Worm (Caenorhabditis elegans) whole organism, L2 larva: Measurements from ENCODE around the gene C36E8.6.

Experiments
- blmp-1 ChIP-seq: sonication (generic microtip); optimal IDR thresholded peaks from 2 replicates; lab custom pipeline; 2017; ENCODE audit warnings: missing genetic modification characterization, mild to moderate bottlenecking, missing compliant biosample characterization, antibody characterized with exemption, moderate library complexity; ENCODE audit not compliant: insufficient read depth
- egl-27 ChIP-seq: sonication (generic microtip); optimal IDR thresholded peaks from 3 replicates; lab custom pipeline; 2017; ENCODE audit warnings: missing biosample characterization, missing genetic modification reagents, missing genetic modification characterization
- snpc-4 ChIP-seq: fragments of 150-350 bp; optimal IDR thresholded peaks from 2 replicates; lab custom pipeline; 2014; ENCODE audit warnings: missing biosample characterization, missing genetic modification characterization
- zag-1 ChIP-seq: fragments of 150-350 bp; optimal IDR thresholded peaks from 2 replicates; lab custom pipeline; 2014; ENCODE audit warnings: missing biosample characterization, missing genetic modification characterization

ce11 chrIII:4010987-4011386 is 23.1 kb downstream of the C36E8.6 start:
- TF ChIP-seq egl-27 (tag; lab: Kevin White, UChicago), result no peak
- no peak for TF ChIP-seq snpc-4 (tag; lab: Kevin White, UChicago)
- no peak for TF ChIP-seq zag-1 (tag; lab: Kevin White, UChicago)
- TF ChIP-seq blmp-1 (tag; lab: Kevin White, UChicago), result no peak
